Worm (Caenorhabditis elegans) whole organism, L1 larva: ENCODE measurements around the gene coa-4.

Experiments
- ama-1 ChIP-seq: fragments of 150-350 bp; optimal IDR thresholded peaks from 2 replicates; lab custom pipeline; 2014
- isw-1 ChIP-seq: fragments of 200-800 bp; sonication (Bioruptor generic); IDR thresholded peaks from 2 replicates; pipeline ENCODE4 v1.3.6; 2022; ENCODE audit warnings: missing genetic modification characterization, missing compliant biosample characterization
- lin-13 ChIP-seq: fragments of 150-350 bp; optimal IDR thresholded peaks from 2 replicates; lab custom pipeline; 2014; ENCODE audit warnings: missing biosample characterization, missing genetic modification reagents, missing genetic modification characterization
- nhr-11 ChIP-seq: fragments of 150-350 bp; optimal IDR thresholded peaks from 2 replicates; lab custom pipeline; 2014; ENCODE audit warnings: missing biosample characterization, missing genetic modification characterization
- pqm-1 ChIP-seq: sonication (generic microtip); optimal IDR thresholded peaks from 3 replicates; lab custom pipeline; 2017; ENCODE audit warnings: missing biosample characterization, missing genetic modification characterization

ce11 chrIV:9335552-9336251 lies at the start of gene coa-4, which contains the start of gene T20D3.14:
- TF ChIP-seq isw-1 (GFP tag; lab: Robert Waterston, UW) (no peak), ama-1 (lab: Kevin White, UChicago) (no peak), lin-13 (GFP tag; lab: Kevin White, UChicago) (no peak), pqm-1 (tag; lab: Kevin White, UChicago) (no peak), nhr-11 (tag; lab: Kevin White, UChicago) (no peak)
